Worm (Caenorhabditis elegans) whole organism, L2 larva: ENCODE data around the gene chil-8.
A peak's percentile ranks its signal among the peaks of the same experiment; 100 is the strongest.

ENCODE experiments used
- C34F6.9 ChIP-seq: fragments of 150-350 bp; optimal IDR thresholded peaks from 2 replicates; lab custom pipeline; 2014; ENCODE audit warnings: missing biosample characterization, missing genetic modification characterization
- F13H6.1 ChIP-seq: sonication (generic microtip); optimal IDR thresholded peaks from 2 replicates; lab custom pipeline; 2016; ENCODE audit warnings: missing genetic modification characterization, missing compliant biosample characterization
- R02D3.7 ChIP-seq: fragments of 150-350 bp; optimal IDR thresholded peaks from 2 replicates; lab custom pipeline; 2014; ENCODE audit warnings: missing biosample characterization, missing genetic modification characterization
- Y55F3AM.14 ChIP-seq: fragments of 200-800 bp; sonication (Bioruptor generic); optimal IDR thresholded peaks from 2 replicates; lab custom pipeline; 2018; ENCODE audit warnings: mild to moderate bottlenecking, missing genetic modification characterization, missing compliant biosample characterization
- ZK546.5 ChIP-seq: sonication (generic microtip); optimal IDR thresholded peaks from 2 replicates; lab custom pipeline; 2017; ENCODE audit warnings: missing biosample characterization, missing genetic modification characterization
- aly-2 ChIP-seq: fragments of 150-350 bp; optimal IDR thresholded peaks from 2 replicates; lab custom pipeline; 2014; ENCODE audit warnings: missing biosample characterization, missing genetic modification characterization
- ama-1 ChIP-seq: fragments of 150-350 bp; optimal IDR thresholded peaks from 2 replicates; lab custom pipeline; 2018; ENCODE audit warnings: inconsistent platforms
- blmp-1 ChIP-seq: sonication (generic microtip); optimal IDR thresholded peaks from 2 replicates; lab custom pipeline; 2017; ENCODE audit warnings: missing genetic modification characterization, mild to moderate bottlenecking, missing compliant biosample characterization, antibody characterized with exemption, moderate library complexity; ENCODE audit not compliant: insufficient read depth
- ceh-16 ChIP-seq: fragments of 150-350 bp; optimal IDR thresholded peaks from 2 replicates; lab custom pipeline; 2014; ENCODE audit warnings: missing biosample characterization, missing genetic modification characterization
- ceh-82 ChIP-seq: fragments of 150-350 bp; optimal IDR thresholded peaks from 2 replicates; lab custom pipeline; 2014; ENCODE audit warnings: missing biosample characterization, missing genetic modification characterization
- crh-2 ChIP-seq: sonication (generic microtip); optimal IDR thresholded peaks from 2 replicates; lab custom pipeline; 2017; ENCODE audit warnings: missing biosample characterization, missing genetic modification characterization
- dmd-4 ChIP-seq: sonication (generic microtip); optimal IDR thresholded peaks from 2 replicates; lab custom pipeline; 2017; ENCODE audit warnings: missing biosample characterization, missing genetic modification characterization
- egl-27 ChIP-seq: sonication (generic microtip); optimal IDR thresholded peaks from 3 replicates; lab custom pipeline; 2017; ENCODE audit warnings: missing biosample characterization, missing genetic modification reagents, missing genetic modification characterization
- elt-3 ChIP-seq: sonication (generic microtip); optimal IDR thresholded peaks from 2 replicates; lab custom pipeline; 2017; ENCODE audit warnings: missing biosample characterization, missing genetic modification characterization
- fos-1 ChIP-seq: fragments of 150-350 bp; optimal IDR thresholded peaks from 2 replicates; lab custom pipeline; 2014; ENCODE audit warnings: missing biosample characterization, missing genetic modification characterization
- gmeb-1 ChIP-seq: fragments of 150-350 bp; optimal IDR thresholded peaks from 2 replicates; lab custom pipeline; 2014; ENCODE audit warnings: missing biosample characterization, missing genetic modification characterization
- lin-11 ChIP-seq: fragments of 150-350 bp; sonication (generic microtip); optimal IDR thresholded peaks from 2 replicates; lab custom pipeline; 2014; ENCODE audit warnings: missing biosample characterization, missing genetic modification characterization, inconsistent platforms, mixed read lengths
- lin-13 ChIP-seq: fragments of 150-350 bp; optimal IDR thresholded peaks from 2 replicates; lab custom pipeline; 2014; ENCODE audit warnings: missing biosample characterization, missing genetic modification reagents, missing genetic modification characterization
- lin-39 ChIP-seq: fragments of 150-350 bp; optimal IDR thresholded peaks from 2 replicates; lab custom pipeline; 2014; ENCODE audit warnings: missing biosample characterization, missing genetic modification reagents, missing genetic modification characterization
- lsy-2 ChIP-seq, 2 experiments: fragments of 150-350 bp in 1 of 2; sonication (generic microtip) in 1 of 2; optimal IDR thresholded peaks; 2 replicates each; lab custom pipeline; 2014 to 2017; ENCODE audit warnings: missing biosample characterization in 2 of 2, missing genetic modification characterization in 2 of 2
- mab-5 ChIP-seq: fragments of 150-350 bp; optimal IDR thresholded peaks from 2 replicates; lab custom pipeline; 2014; ENCODE audit warnings: missing biosample characterization, missing genetic modification characterization
- mbf-1 ChIP-seq: sonication (generic microtip); optimal IDR thresholded peaks from 2 replicates; lab custom pipeline; 2017; ENCODE audit warnings: missing biosample characterization, missing genetic modification characterization
- mdl-1 ChIP-seq, 2 experiments: fragments of 150-350 bp in 1 of 2; sonication (generic microtip) in 1 of 2; optimal IDR thresholded peaks; 2 replicates each; lab custom pipeline; 2017; ENCODE audit warnings: missing biosample characterization in 2 of 2, missing genetic modification characterization in 2 of 2
- nhr-10 ChIP-seq: sonication (generic microtip); optimal IDR thresholded peaks from 2 replicates; lab custom pipeline; 2017; ENCODE audit warnings: missing biosample characterization, missing genetic modification characterization
- nhr-11 ChIP-seq: fragments of 150-350 bp; optimal IDR thresholded peaks from 2 replicates; lab custom pipeline; 2014; ENCODE audit warnings: missing biosample characterization, missing genetic modification characterization
- nhr-12 ChIP-seq: fragments of 150-350 bp; optimal IDR thresholded peaks from 2 replicates; lab custom pipeline; 2014; ENCODE audit warnings: missing biosample characterization, missing genetic modification characterization
- nhr-129 ChIP-seq: fragments of 150-350 bp; optimal IDR thresholded peaks from 2 replicates; lab custom pipeline; 2014; ENCODE audit warnings: missing biosample characterization, missing genetic modification characterization
- nhr-21 ChIP-seq: fragments of 150-350 bp; optimal IDR thresholded peaks from 2 replicates; lab custom pipeline; 2014; ENCODE audit warnings: missing biosample characterization, missing genetic modification characterization
- nhr-23 ChIP-seq: fragments of 150-350 bp; optimal IDR thresholded peaks from 2 replicates; lab custom pipeline; 2014; ENCODE audit warnings: missing biosample characterization, missing genetic modification reagents, missing genetic modification characterization
- nhr-237 ChIP-seq: fragments of 150-350 bp; optimal IDR thresholded peaks from 2 replicates; lab custom pipeline; 2014; ENCODE audit warnings: missing biosample characterization, missing genetic modification characterization
- nhr-25 ChIP-seq: fragments of 150-350 bp; sonication (generic microtip); optimal IDR thresholded peaks from 3 replicates; lab custom pipeline; 2014; ENCODE audit warnings: missing biosample characterization, missing genetic modification characterization
- nhr-6 ChIP-seq: fragments of 150-350 bp; optimal IDR thresholded peaks from 2 replicates; lab custom pipeline; 2014; ENCODE audit warnings: missing biosample characterization, missing genetic modification characterization
- peb-1 ChIP-seq: fragments of 150-350 bp; optimal IDR thresholded peaks from 2 replicates; lab custom pipeline; 2014; ENCODE audit warnings: missing biosample characterization, missing genetic modification characterization
- sem-4 ChIP-seq: fragments of 150-350 bp; optimal IDR thresholded peaks from 2 replicates; lab custom pipeline; 2014; ENCODE audit warnings: missing biosample characterization, missing genetic modification reagents, missing genetic modification characterization
- sma-3 ChIP-seq: sonication (generic microtip); optimal IDR thresholded peaks from 2 replicates; lab custom pipeline; 2016; ENCODE audit warnings: missing genetic modification reagents, missing genetic modification characterization, missing compliant biosample characterization
- sma-9 ChIP-seq, 2 experiments: fragments of 150-350 bp in 1 of 2; sonication (generic microtip) in 1 of 2; optimal IDR thresholded peaks; 2 replicates each; lab custom pipeline; 2014 to 2016; ENCODE audit warnings: missing genetic modification characterization in 2 of 2, mild to moderate bottlenecking in 1 of 2, missing biosample characterization in 1 of 2, missing compliant biosample characterization in 1 of 2, missing genetic modification reagents in 1 of 2, moderate library complexity in 1 of 2
- snpc-4 ChIP-seq: fragments of 150-350 bp; optimal IDR thresholded peaks from 2 replicates; lab custom pipeline; 2014; ENCODE audit warnings: missing biosample characterization, missing genetic modification characterization
- unc-39 ChIP-seq: fragments of 150-350 bp; optimal IDR thresholded peaks from 2 replicates; lab custom pipeline; 2014; ENCODE audit warnings: missing biosample characterization, missing genetic modification characterization
- unc-55 ChIP-seq: fragments of 150-350 bp; sonication (generic microtip); optimal IDR thresholded peaks from 3 replicates; lab custom pipeline; 2014; ENCODE audit warnings: missing biosample characterization, missing genetic modification reagents, missing genetic modification characterization
- unc-62 ChIP-seq: fragments of 150-350 bp; optimal IDR thresholded peaks from 2 replicates; lab custom pipeline; 2014; ENCODE audit warnings: missing biosample characterization, missing genetic modification reagents, missing genetic modification characterization
- zag-1 ChIP-seq: fragments of 150-350 bp; optimal IDR thresholded peaks from 2 replicates; lab custom pipeline; 2014; ENCODE audit warnings: missing biosample characterization, missing genetic modification characterization
- ztf-1 ChIP-seq: fragments of 200-800 bp; sonication (Bioruptor generic); conservative IDR thresholded peaks from 2 replicates; pipeline ENCODE4 v1.3.6; 2022; ENCODE audit warnings: missing genetic modification characterization, missing compliant biosample characterization
- ztf-11 ChIP-seq: sonication (generic microtip); optimal IDR thresholded peaks from 2 replicates; lab custom pipeline; 2017; ENCODE audit warnings: missing biosample characterization, missing genetic modification characterization

The chil-8 gene

ce11 chrII:9895173-9895572 is 22.3 kb upstream of the chil-8 start:
- no peak for TF ChIP-seq nhr-11 (tag; lab: Kevin White, UChicago)
- TF ChIP-seq mbf-1, result no peak
- no peak for TF ChIP-seq unc-55
- no peak for TF ChIP-seq aly-2 (tag; lab: Kevin White, UChicago)
- no peak for TF ChIP-seq blmp-1 (tag; lab: Kevin White, UChicago)
- no peak for TF ChIP-seq lin-39 (tag; lab: Kevin White, UChicago)
- no peak for TF ChIP-seq F13H6.1 (tag; lab: Kevin White, UChicago)
- TF ChIP-seq unc-62, result no peak
- no peak for TF ChIP-seq C34F6.9 (tag; lab: Kevin White, UChicago)

ce11 chrII:9894435-9894834 is 21.6 kb upstream of the chil-8 start, which contains the start of gene F26C11.1:
F26C11.1 (plus strand) TSS chrII:9894735.
- TF ChIP-seq blmp-1 (tag; lab: Kevin White, UChicago) (no peak), fos-1 (tag; lab: Kevin White, UChicago) (no peak), elt-3 (no peak), peb-1 (tag; lab: Kevin White, UChicago) (no peak), snpc-4 (tag; lab: Kevin White, UChicago) (no peak), unc-62 (no peak), crh-2 (tag; lab: Kevin White, UChicago) (no peak), lin-13 (GFP tag; lab: Kevin White, UChicago) (no peak), ama-1 (no peak)

ce11 chrII:9892409-9892808 is 19.5 kb upstream of the chil-8 start, which contains the start of gene C08H9.16:
C08H9.16 (plus strand) TSS chrII:9892778.
- no peak for TF ChIP-seq nhr-11 (tag; lab: Kevin White, UChicago)
- no peak for TF ChIP-seq ZK546.5 (tag; lab: Kevin White, UChicago)
- TF ChIP-seq ceh-16, result no peak
- no peak for TF ChIP-seq dmd-4 (tag; lab: Kevin White, UChicago)
- TF ChIP-seq R02D3.7 (tag; lab: Kevin White, UChicago), result no peak
- no peak for TF ChIP-seq peb-1 (tag; lab: Kevin White, UChicago)
- TF ChIP-seq nhr-6, result no peak
- no peak for TF ChIP-seq unc-62
- TF ChIP-seq nhr-129 (tag; lab: Kevin White, UChicago), result peak; percentile 48
- TF ChIP-seq blmp-1 (tag; lab: Kevin White, UChicago), result peak; percentile 32
- TF ChIP-seq unc-39 (tag; lab: Kevin White, UChicago), result no peak
- no peak for TF ChIP-seq mdl-1 (tag; optimal IDR thresholded peaks at IDR 0.05; lab: Kevin White, UChicago)
- no peak for TF ChIP-seq nhr-25 (tag; lab: Kevin White, UChicago)
- TF ChIP-seq ceh-82 (tag; lab: Kevin White, UChicago), result no peak
- no peak for TF ChIP-seq nhr-21 (tag; lab: Kevin White, UChicago)
- peak; percentile 34 for TF ChIP-seq sma-9 (GFP tag; optimal IDR thresholded peaks at IDR 0.05; lab: Kevin White, UChicago)
- TF ChIP-seq sma-9 (tag; optimal IDR thresholded peaks at IDR 0.05; lab: Kevin White, UChicago), result no peak
- peak; percentile 74 for TF ChIP-seq unc-55
- no peak for TF ChIP-seq ama-1
- TF ChIP-seq mab-5 (tag; lab: Kevin White, UChicago), result no peak
- peak; percentile 0 for TF ChIP-seq F13H6.1 (tag; lab: Kevin White, UChicago)
- TF ChIP-seq mbf-1, result no peak
- peak; percentile 53 for TF ChIP-seq gmeb-1
- TF ChIP-seq zag-1, result no peak
- no peak for TF ChIP-seq nhr-23 (tag; lab: Kevin White, UChicago)
- TF ChIP-seq lsy-2 (tag; optimal IDR thresholded peaks at IDR 0.05; lab: Kevin White, UChicago), result peak; percentile 90 to 98
- peak; percentile 53 for TF ChIP-seq sma-3 (GFP tag; lab: Kevin White, UChicago)
- peak; percentile 15 for TF ChIP-seq lin-13 (GFP tag; lab: Kevin White, UChicago)
- no peak for TF ChIP-seq nhr-237 (tag; lab: Kevin White, UChicago)
- TF ChIP-seq aly-2 (tag; lab: Kevin White, UChicago), result no peak
- TF ChIP-seq lin-39 (tag; lab: Kevin White, UChicago), result no peak
- TF ChIP-seq C34F6.9 (tag; lab: Kevin White, UChicago), result peak; percentile 58
- TF ChIP-seq nhr-12 (tag; lab: Kevin White, UChicago), result no peak
- no peak for TF ChIP-seq lin-11 (tag; lab: Kevin White, UChicago)
- TF ChIP-seq crh-2 (tag; lab: Kevin White, UChicago), result peak; percentile 48
- peak; percentile 53 for TF ChIP-seq sem-4 (tag; lab: Kevin White, UChicago)
- TF ChIP-seq nhr-10 (tag; lab: Kevin White, UChicago), result no peak
- no peak for TF ChIP-seq elt-3
- TF ChIP-seq Y55F3AM.14 (GFP tag; lab: Kevin White, UChicago), result no peak
- TF ChIP-seq fos-1 (tag; lab: Kevin White, UChicago), result peak; percentile 6
- no peak for TF ChIP-seq ztf-1
- no peak for TF ChIP-seq ztf-11 (tag; lab: Kevin White, UChicago)
- TF ChIP-seq egl-27 (tag; lab: Kevin White, UChicago), result no peak
